Fruit fly (Drosophila melanogaster) whole organism, wandering third instar larva: ENCODE results near the gene mRpL15.

ENCODE experiments used
- Abd-B ChIP-seq: fragments of >200 bp; optimal IDR thresholded peaks from 2 replicates; lab custom pipeline; 2017; ENCODE audit warnings: missing biosample characterization, missing genetic modification characterization
- CrebA ChIP-seq: fragments of 200-800 bp; sonication (Bioruptor generic); optimal IDR thresholded peaks from 2 replicates; lab custom pipeline; 2016; ENCODE audit warnings: missing biosample characterization, mild to moderate bottlenecking, missing genetic modification characterization, borderline replicate concordance
- Hr78 ChIP-seq: fragments of >200 bp; optimal IDR thresholded peaks from 2 replicates; lab custom pipeline; 2017; ENCODE audit warnings: missing biosample characterization, missing genetic modification characterization
- Hr83 ChIP-seq: fragments of 200-300 bp; sonication (Bioruptor generic); optimal IDR thresholded peaks from 2 replicates; lab custom pipeline; 2016; ENCODE audit warnings: missing biosample characterization, mild to moderate bottlenecking, missing genetic modification characterization, moderate library complexity; ENCODE audit not compliant: poor library complexity, severe bottlenecking
- N ChIP-seq: fragments of >200 bp; optimal IDR thresholded peaks from 2 replicates; lab custom pipeline; 2018; ENCODE audit warnings: missing biosample characterization, missing external identifiers, missing genetic modification characterization
- Rel ChIP-seq, 2 experiments: fragments of 200-800 bp; sonication (Bioruptor generic) in 1 of 2; optimal IDR thresholded peaks; 2 replicates in 1 of 2; 3 replicates in 1 of 2; lab custom pipeline; 2016 to 2019; ENCODE audit warnings: mild to moderate bottlenecking in 2 of 2, missing biosample characterization in 2 of 2, missing genetic modification characterization in 2 of 2, moderate library complexity in 1 of 2
- ey ChIP-seq: fragments of 200-800 bp; sonication (Bioruptor generic); optimal IDR thresholded peaks from 2 replicates; lab custom pipeline; 2016; ENCODE audit warnings: missing biosample characterization, missing genetic modification characterization
- fru ChIP-seq: fragments of 200-800 bp; sonication (Bioruptor generic); optimal IDR thresholded peaks from 3 replicates; lab custom pipeline; 2016; ENCODE audit warnings: missing biosample characterization, mild to moderate bottlenecking, missing genetic modification characterization
- jim ChIP-seq: fragments of 175-275, 200-325 bp; sonication (Bioruptor generic); optimal IDR thresholded peaks from 2 replicates; lab custom pipeline; 2016; ENCODE audit warnings: missing biosample characterization, mild to moderate bottlenecking, missing genetic modification characterization
- psq ChIP-seq: fragments of 200-800 bp; sonication (Bioruptor generic); optimal IDR thresholded peaks from 3 replicates; lab custom pipeline; 2017; ENCODE audit warnings: missing biosample characterization, mild to moderate bottlenecking, missing genetic modification characterization, moderate library complexity
- tai ChIP-seq: sonication (Bioruptor generic); optimal IDR thresholded peaks from 2 replicates; lab custom pipeline; 2016; ENCODE audit warnings: missing biosample characterization, missing genetic modification characterization
- usp ChIP-seq: fragments of >200 bp; optimal IDR thresholded peaks from 2 replicates; lab custom pipeline; 2017; ENCODE audit warnings: missing biosample characterization, missing genetic modification characterization

dm6 chr3L:20462391-20462790 lies 26.4 kb upstream of the mRpL15 start:
- no peak for TF ChIP-seq usp (GFP tag; lab: Kevin White, UChicago)
- no peak for TF ChIP-seq psq (GFP tag; lab: Kevin White, UChicago)
- TF ChIP-seq ey (GFP tag; lab: Kevin White, UChicago) = no peak
- TF ChIP-seq Hr78 = no peak
- TF ChIP-seq CrebA (GFP tag; lab: Kevin White, UChicago) = no peak
- no peak for TF ChIP-seq Rel (GFP tag; optimal IDR thresholded peaks at IDR 0.05; lab: Kevin White, UChicago)
- no peak for TF ChIP-seq Rel (tag; optimal IDR thresholded peaks at IDR 0.05; lab: Kevin White, UChicago)
- TF ChIP-seq Abd-B (GFP tag; lab: Kevin White, UChicago) = no peak
- no peak for TF ChIP-seq tai (GFP tag; lab: Kevin White, UChicago)
- no peak for TF ChIP-seq N (GFP tag; lab: Kevin White, UChicago)
- TF ChIP-seq jim (GFP tag; lab: Kevin White, UChicago) = no peak
- no peak for TF ChIP-seq fru (GFP tag; lab: Kevin White, UChicago)
- TF ChIP-seq Hr83 (GFP tag; lab: Kevin White, UChicago) = no peak
